Fruit fly (Drosophila melanogaster) whole organism, prepupa: ENCODE measurements around the gene tow.

Experiments
- CG10669 ChIP-seq: fragments of 200-800 bp; sonication (Bioruptor generic); optimal IDR thresholded peaks from 3 replicates; lab custom pipeline; 2018; ENCODE audit warnings: missing biosample characterization, mild to moderate bottlenecking, missing genetic modification characterization, moderate library complexity
- CG11294 ChIP-seq: fragments of 200-800 bp; sonication (Bioruptor generic); IDR thresholded peaks from 2 replicates; pipeline ENCODE4 v1.3.6; 2022; ENCODE audit warnings: missing biosample characterization, missing genetic modification characterization
- CG11762 ChIP-seq: fragments of 200-800 bp; sonication (Bioruptor generic); optimal IDR thresholded peaks from 3 replicates; lab custom pipeline; 2016; ENCODE audit warnings: missing biosample characterization, missing genetic modification characterization; ENCODE audit not compliant: insufficient read depth
- CG15336 ChIP-seq: fragments of 200-800 bp; sonication (Bioruptor generic); IDR thresholded peaks from 2 replicates; pipeline ENCODE4 v1.3.6; 2022; ENCODE audit warnings: missing biosample characterization, missing genetic modification characterization
- CG1621 ChIP-seq: fragments of 200-800 bp; sonication (Bioruptor generic); optimal IDR thresholded peaks from 3 replicates; lab custom pipeline; 2018; ENCODE audit warnings: missing biosample characterization, mild to moderate bottlenecking, missing genetic modification characterization
- CG16779 ChIP-seq: fragments of 200-800 bp; sonication (Bioruptor generic); optimal IDR thresholded peaks from 3 replicates; lab custom pipeline; 2017; ENCODE audit warnings: missing biosample characterization, mild to moderate bottlenecking, missing genetic modification characterization
- CG3032 ChIP-seq: fragments of 200-800 bp; optimal IDR thresholded peaks from 2 replicates; lab custom pipeline; 2019; ENCODE audit warnings: missing biosample characterization, mild to moderate bottlenecking, missing genetic modification characterization, moderate library complexity
- CG32006 ChIP-seq: fragments of 200-800 bp; sonication (Bioruptor generic); optimal IDR thresholded peaks from 3 replicates; lab custom pipeline; 2017; ENCODE audit warnings: missing biosample characterization, mild to moderate bottlenecking, missing genetic modification characterization
- CG34406 ChIP-seq: fragments of 200-800 bp; sonication (Bioruptor generic); optimal IDR thresholded peaks from 3 replicates; lab custom pipeline; 2016; ENCODE audit warnings: missing biosample characterization, missing genetic modification characterization
- CG3919 ChIP-seq: fragments of 200-800 bp; sonication (Bioruptor generic); optimal IDR thresholded peaks from 3 replicates; lab custom pipeline; 2016; ENCODE audit warnings: missing biosample characterization, missing genetic modification characterization
- CG6163 ChIP-seq: fragments of 200-800 bp; sonication (Bioruptor generic); IDR thresholded peaks from 3 replicates; pipeline ENCODE4 v1.3.6; 2022; ENCODE audit warnings: missing biosample characterization, missing genetic modification characterization
- CG6276 ChIP-seq: fragments of 200-800 bp; sonication (Bioruptor generic); optimal IDR thresholded peaks from 2 replicates; lab custom pipeline; 2017; ENCODE audit warnings: missing biosample characterization, mild to moderate bottlenecking, missing genetic modification characterization
- CG6808 ChIP-seq: fragments of 200-800 bp; sonication (Bioruptor generic); optimal IDR thresholded peaks from 3 replicates; lab custom pipeline; 2017; ENCODE audit warnings: missing biosample characterization, missing genetic modification characterization, mild to moderate bottlenecking, moderate library complexity, missing genetic modification reagents
- CG6854 ChIP-seq: fragments of 200-800 bp; sonication (Bioruptor generic); optimal IDR thresholded peaks from 2 replicates; lab custom pipeline; 2017; ENCODE audit warnings: missing biosample characterization, mild to moderate bottlenecking, missing genetic modification characterization
- CG8119 ChIP-seq: fragments of 200-800 bp; sonication (Bioruptor generic); IDR thresholded peaks from 3 replicates; pipeline ENCODE4 v1.3.6; 2022; ENCODE audit warnings: missing biosample characterization, missing genetic modification characterization
- CG8632 ChIP-seq: fragments of 200-800 bp; sonication (Bioruptor generic); optimal IDR thresholded peaks from 3 replicates; lab custom pipeline; 2016; ENCODE audit warnings: missing biosample characterization, missing genetic modification characterization
- CG9139 ChIP-seq: fragments of 200-800 bp; sonication (Bioruptor generic); optimal IDR thresholded peaks from 3 replicates; lab custom pipeline; 2017; ENCODE audit warnings: missing biosample characterization, mild to moderate bottlenecking, missing genetic modification characterization
- Eip75B ChIP-seq: fragments of 200-800 bp; sonication (Bioruptor generic); optimal IDR thresholded peaks from 3 replicates; lab custom pipeline; 2016; ENCODE audit warnings: missing biosample characterization, missing genetic modification characterization
- Eip78C ChIP-seq: fragments of 200-800 bp; sonication (Bioruptor generic); peaks from one replicate; lab custom pipeline; 2016; ENCODE audit warnings: missing biosample characterization, missing genetic modification characterization
- Ets21C ChIP-seq: fragments of 200-800 bp; sonication (Bioruptor generic); optimal IDR thresholded peaks from 3 replicates; lab custom pipeline; 2016; ENCODE audit warnings: missing biosample characterization, missing genetic modification characterization
- Ets96B ChIP-seq: fragments of 200-800 bp; optimal IDR thresholded peaks from 2 replicates; lab custom pipeline; 2019; ENCODE audit warnings: missing biosample characterization, mild to moderate bottlenecking, missing genetic modification characterization, moderate library complexity
- Hr39 ChIP-seq: fragments of 200-800 bp; sonication (Bioruptor generic); optimal IDR thresholded peaks from 2 replicates; lab custom pipeline; 2016; ENCODE audit warnings: missing biosample characterization, missing genetic modification characterization
- Hr4 ChIP-seq: fragments of 200-800 bp; sonication (Bioruptor generic); optimal IDR thresholded peaks from 3 replicates; lab custom pipeline; 2016; ENCODE audit warnings: missing biosample characterization, missing genetic modification characterization
- Lpt ChIP-seq: fragments of 200-800 bp; sonication (Bioruptor generic); optimal IDR thresholded peaks from 3 replicates; lab custom pipeline; 2016; ENCODE audit warnings: missing biosample characterization, missing genetic modification characterization
- Met ChIP-seq: fragments of 200-800 bp; sonication (Bioruptor generic); optimal IDR thresholded peaks from 3 replicates; lab custom pipeline; 2016; ENCODE audit warnings: missing biosample characterization, missing genetic modification characterization
- OdsH ChIP-seq: fragments of 200-800 bp; sonication (Bioruptor generic); optimal IDR thresholded peaks from 3 replicates; lab custom pipeline; 2016; ENCODE audit warnings: missing biosample characterization, missing genetic modification characterization
- Sox14 ChIP-seq: fragments of 200-800 bp; sonication (Bioruptor generic); optimal IDR thresholded peaks from 3 replicates; lab custom pipeline; 2016; ENCODE audit warnings: missing biosample characterization, missing genetic modification characterization
- Sox15 ChIP-seq: fragments of 200-800 bp; sonication (Bioruptor generic); optimal IDR thresholded peaks from 3 replicates; lab custom pipeline; 2016; ENCODE audit warnings: missing biosample characterization, missing genetic modification characterization
- achi ChIP-seq: fragments of 200-800 bp; sonication (Bioruptor generic); optimal IDR thresholded peaks from 3 replicates; lab custom pipeline; 2016; ENCODE audit warnings: missing biosample characterization, missing genetic modification characterization
- dsx ChIP-seq: fragments of 200-800 bp; optimal IDR thresholded peaks from 3 replicates; lab custom pipeline; 2019; ENCODE audit warnings: missing biosample characterization, mild to moderate bottlenecking, missing genetic modification characterization, moderate library complexity; ENCODE audit not compliant: poor library complexity, severe bottlenecking
- eg ChIP-seq: fragments of 200-800 bp; sonication (Bioruptor generic); IDR thresholded peaks from 3 replicates; pipeline ENCODE4 v1.3.6; 2022; ENCODE audit warnings: missing biosample characterization, missing genetic modification characterization
- esn ChIP-seq: fragments of 200-800 bp; sonication (Bioruptor generic); optimal IDR thresholded peaks from 2 replicates; lab custom pipeline; 2016; ENCODE audit warnings: missing biosample characterization, mild to moderate bottlenecking, missing genetic modification characterization, moderate library complexity
- fd85E ChIP-seq: fragments of 200-800 bp; sonication (Bioruptor generic); optimal IDR thresholded peaks from 3 replicates; lab custom pipeline; 2016; ENCODE audit warnings: missing biosample characterization, missing genetic modification characterization
- fkh ChIP-seq: fragments of 200-800 bp; sonication (Bioruptor generic); optimal IDR thresholded peaks from 3 replicates; lab custom pipeline; 2017; ENCODE audit warnings: missing biosample characterization, mild to moderate bottlenecking, missing genetic modification characterization, moderate library complexity
- net ChIP-seq: fragments of 200-800 bp; sonication (Bioruptor generic); optimal IDR thresholded peaks from 3 replicates; lab custom pipeline; 2016; ENCODE audit warnings: missing biosample characterization, missing genetic modification characterization
- pdm3 ChIP-seq: fragments of 200-800 bp; sonication (Bioruptor generic); optimal IDR thresholded peaks from 3 replicates; lab custom pipeline; 2016; ENCODE audit warnings: missing biosample characterization, missing genetic modification characterization
- salr ChIP-seq, 2 experiments: fragments of 200-800 bp; sonication (Bioruptor generic); optimal IDR thresholded peaks; 3 replicates each; lab custom pipeline; 2016 to 2018; ENCODE audit warnings: missing biosample characterization in 2 of 2, missing genetic modification characterization in 2 of 2, mild to moderate bottlenecking in 1 of 2
- spab ChIP-seq: fragments of 200-800 bp; sonication (Bioruptor generic); optimal IDR thresholded peaks from 2 replicates; lab custom pipeline; 2017; ENCODE audit warnings: missing biosample characterization, mild to moderate bottlenecking, missing genetic modification characterization, missing genetic modification reagents
- ss ChIP-seq, 2 experiments: fragments of 200-800 bp; sonication (Bioruptor generic); optimal IDR thresholded peaks; 2 replicates in 1 of 2; 3 replicates in 1 of 2; lab custom pipeline; 2017 to 2018; ENCODE audit warnings: mild to moderate bottlenecking in 2 of 2, missing biosample characterization in 2 of 2, missing genetic modification characterization in 2 of 2, moderate library complexity in 1 of 2
- svp ChIP-seq: fragments of 200-800 bp; sonication (Bioruptor generic); peaks from one replicate; lab custom pipeline; 2016; ENCODE audit warnings: missing biosample characterization, missing genetic modification characterization
- topi ChIP-seq: fragments of 200-800 bp; sonication (Bioruptor generic); optimal IDR thresholded peaks from 3 replicates; lab custom pipeline; 2016; ENCODE audit warnings: missing biosample characterization, missing genetic modification characterization
- vri ChIP-seq: fragments of 200-800 bp; sonication (Bioruptor generic); optimal IDR thresholded peaks from 3 replicates; lab custom pipeline; 2016; ENCODE audit warnings: missing biosample characterization, mild to moderate bottlenecking, missing genetic modification characterization

tow gene

dm6 chr3L:6964488-6965152 is 22.0 kb downstream of the tow start, which contains the start of gene sgl:
TSS of gene sgl (minus strand) at chr3L:6964758.
- TF ChIP-seq Hr39 (GFP tag; lab: Kevin White, UChicago) (no peak), Ets21C (no peak), spab (GFP tag; lab: Kevin White, UChicago) (peak; percentile 29), fd85E (GFP tag; lab: Kevin White, UChicago) (no peak), Eip78C (GFP tag; lab: Kevin White, UChicago) (peak; percentile 73), CG34406 (peak; percentile 31), esn (GFP tag; lab: Kevin White, UChicago) (peak; percentile 51), net (peak; percentile 4), Hr4 (no peak), pdm3 (peak; percentile 5), CG6163 (GFP tag; lab: Robert Waterston, UW) (peak; percentile 87), CG8119 (GFP tag; lab: Robert Waterston, UW) (peak; percentile 48; the same call in 2 of the 3 replicates), OdsH (no peak), CG3032 (tag; lab: Kevin White, UChicago) (peak; percentile 42), CG6854 (GFP tag; lab: Kevin White, UChicago) (peak; percentile 48), CG9139 (peak; percentile 54), CG6808 (peak; percentile 34), CG3919 (peak; percentile 59), Ets96B (peak; percentile 55), dsx (GFP tag; lab: Kevin White, UChicago) (peak; percentile 43), CG6276 (GFP tag; lab: Kevin White, UChicago) (peak; percentile 74), Lpt (peak; percentile 62), Eip75B (GFP tag; lab: Kevin White, UChicago) (peak; percentile 53), eg (GFP tag; lab: Robert Waterston, UW) (peak; percentile 75), fkh (GFP tag; lab: Kevin White, UChicago) (no peak), ss (GFP tag; optimal IDR thresholded peaks at IDR 0.05; lab: Kevin White, UChicago) (peak; percentile 71 to 76), Sox15 (no peak), vri (GFP tag; lab: Kevin White, UChicago) (peak; percentile 62), topi (GFP tag; lab: Kevin White, UChicago) (peak; percentile 52), CG10669 (GFP tag; lab: Kevin White, UChicago) (peak; percentile 27), CG8632 (no peak), CG32006 (GFP tag; lab: Kevin White, UChicago) (no peak), CG16779 (tag; lab: Kevin White, UChicago) (peak; percentile 72), CG11762 (GFP tag; lab: Kevin White, UChicago) (no peak), CG15336 (GFP tag; lab: Robert Waterston, UW) (peak; percentile 55; the same call in 1 of the 2 replicates), CG11294 (GFP tag; lab: Robert Waterston, UW) (no peak), svp (GFP tag; lab: Kevin White, UChicago) (peak; percentile 74), achi (peak; percentile 28), CG1621 (tag; lab: Kevin White, UChicago) (peak; percentile 72), Sox14 (GFP tag; lab: Kevin White, UChicago) (peak; percentile 36), Met (GFP tag; lab: Kevin White, UChicago) (peak; percentile 8), salr (GFP tag; optimal IDR thresholded peaks at IDR 0.05; lab: Kevin White, UChicago) (peak in 1 of 2 experiments; percentile 36)
